Worm (Caenorhabditis elegans): ENCODE results near the gene F59A6.2.

Gene F59A6.2

DNA sequence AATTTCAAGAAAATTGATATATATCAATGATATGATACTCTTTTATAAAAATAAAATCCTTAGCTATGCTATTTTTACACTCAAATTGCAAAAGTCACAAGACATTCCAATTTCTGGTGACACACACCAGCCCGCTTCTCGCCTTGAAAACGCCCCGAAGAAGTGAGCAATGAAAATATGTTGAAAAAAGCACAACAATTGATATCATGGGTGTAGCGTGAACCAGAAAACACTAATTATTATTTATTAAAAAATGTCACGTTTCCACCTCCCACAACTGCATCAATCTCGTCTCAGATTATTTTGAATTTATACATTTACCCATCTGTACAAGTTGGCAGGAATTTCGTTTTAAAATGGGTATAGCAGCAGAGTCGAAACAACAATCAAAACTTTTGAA is 9.7 kb upstream of the F59A6.2 start, which contains the start of gene F59A6.4:
Gene F59A6.4 (plus strand): TSS at position 301 of the 400 bp plus-strand sequence.
- TF ChIP-seq ztf-23 (GFP tag; IDR thresholded peaks at IDR 0.05) (no peak), ref-1 (GFP tag; conservative IDR thresholded peaks at IDR 0.05) (no peak), ztf-29 (GFP tag; IDR thresholded peaks at IDR 0.05) (no peak), med-1 (GFP tag; optimal IDR thresholded peaks at IDR 0.05; ENCODE audit: insufficient read depth) (no peak), flt-1 (GFP tag; IDR thresholded peaks at IDR 0.05) (no peak), T22C8.4 (GFP tag; IDR thresholded peaks at IDR 0.05) (no peak), klf-2 (GFP tag; conservative IDR thresholded peaks at IDR 0.05) (no peak), cog-1 (tag; optimal IDR thresholded peaks at IDR 0.05) (no peak), tab-1 (GFP tag; IDR thresholded peaks at IDR 0.05) (no peak)

DNA sequence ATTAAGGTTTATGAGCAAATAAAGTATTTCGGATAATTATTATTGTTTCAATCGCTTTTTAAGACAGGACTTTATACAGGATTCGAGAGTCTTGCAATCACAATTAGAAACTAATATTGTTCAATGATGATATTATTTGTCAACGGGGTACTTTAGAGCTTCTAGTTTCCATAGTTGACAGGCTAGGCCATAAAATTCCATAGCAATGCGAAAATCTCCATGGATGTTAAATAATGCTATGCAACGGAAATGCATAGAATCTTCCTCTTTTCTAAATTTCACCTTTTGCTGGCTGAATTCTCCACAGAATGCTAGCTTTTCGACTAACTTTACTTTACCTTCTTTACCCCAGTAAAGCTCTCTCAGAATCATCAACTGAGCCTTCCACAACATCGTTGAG is 6.5 kb upstream of the F59A6.2 start, which contains the start of gene F59A6.3:
Gene F59A6.3 (plus strand): TSS at position 301 of the 400 bp plus-strand sequence.
- TF ChIP-seq cog-1 (tag; optimal IDR thresholded peaks at IDR 0.05) (no peak), ztf-29 (GFP tag; IDR thresholded peaks at IDR 0.05) (no peak), ref-1 (GFP tag; conservative IDR thresholded peaks at IDR 0.05) (no peak), ztf-23 (GFP tag; IDR thresholded peaks at IDR 0.05) (no peak), flt-1 (GFP tag; IDR thresholded peaks at IDR 0.05) (no peak), med-1 (GFP tag; optimal IDR thresholded peaks at IDR 0.05; ENCODE audit: insufficient read depth) (no peak), klf-2 (GFP tag; conservative IDR thresholded peaks at IDR 0.05) (no peak)

DNA sequence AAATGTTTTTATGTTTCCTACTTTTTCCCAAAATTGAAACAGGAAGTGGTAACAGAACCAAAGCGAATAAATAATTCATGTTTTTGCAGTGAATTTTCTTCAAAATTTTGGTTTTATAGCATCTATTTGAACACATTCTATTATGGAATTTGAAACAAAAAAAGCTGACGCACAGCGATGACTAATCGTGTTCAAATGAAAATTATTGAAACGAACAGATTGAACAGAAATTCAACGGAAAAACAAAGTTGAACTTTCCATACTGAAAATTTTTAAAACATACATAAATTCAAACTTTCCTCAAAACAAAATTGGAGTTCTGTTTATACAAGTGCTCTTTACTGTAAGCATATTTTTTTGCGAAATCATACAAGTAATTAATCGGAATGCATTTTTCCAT is 2.5 kb upstream of the F59A6.2 start, which contains the start of gene F59A6.12:
Gene F59A6.12 (minus strand): TSS at position 101 of the 400 bp plus-strand sequence.
- no peak for TF ChIP-seq ref-1 (GFP tag; conservative IDR thresholded peaks at IDR 0.05)
- TF ChIP-seq T22C8.4 (GFP tag; IDR thresholded peaks at IDR 0.05) = no peak
- TF ChIP-seq cog-1 (tag; optimal IDR thresholded peaks at IDR 0.05) = no peak
- TF ChIP-seq ztf-23 (GFP tag; IDR thresholded peaks at IDR 0.05) = no peak
- TF ChIP-seq klf-2 (GFP tag; conservative IDR thresholded peaks at IDR 0.05) = no peak
- no peak for TF ChIP-seq med-1 (GFP tag; optimal IDR thresholded peaks at IDR 0.05; ENCODE audit: insufficient read depth)
- TF ChIP-seq tab-1 (GFP tag; IDR thresholded peaks at IDR 0.05) = no peak
- TF ChIP-seq ztf-29 (GFP tag; IDR thresholded peaks at IDR 0.05) = no peak
- no peak for TF ChIP-seq flt-1 (GFP tag; IDR thresholded peaks at IDR 0.05)

DNA sequence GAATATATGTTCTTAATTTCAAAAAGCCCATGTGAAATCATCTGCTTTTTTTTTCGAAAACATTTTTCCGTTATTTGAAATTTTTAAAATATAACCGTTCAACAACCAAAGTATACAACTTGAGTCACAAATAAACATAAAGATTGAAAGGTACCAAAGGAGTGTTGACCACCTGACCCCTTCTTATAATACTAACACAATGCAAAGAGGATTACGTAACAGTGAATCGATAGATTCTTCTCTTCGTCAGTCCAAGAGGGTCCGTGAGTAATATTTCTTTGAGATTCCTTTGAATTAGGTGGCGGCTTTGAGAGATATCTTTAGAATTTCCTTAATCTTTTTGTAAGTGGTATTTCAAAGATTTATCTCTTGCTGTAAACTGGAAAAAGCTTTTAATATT is 1.6 kb downstream of the F59A6.2 start:
- TF ChIP-seq cog-1 (tag; optimal IDR thresholded peaks at IDR 0.05) = no peak
- TF ChIP-seq ztf-23 (GFP tag; IDR thresholded peaks at IDR 0.05) = no peak
- TF ChIP-seq ref-1 (GFP tag; conservative IDR thresholded peaks at IDR 0.05) = no peak
- TF ChIP-seq med-1 (GFP tag; optimal IDR thresholded peaks at IDR 0.05; ENCODE audit: insufficient read depth) = no peak
- no peak for TF ChIP-seq T22C8.4 (GFP tag; IDR thresholded peaks at IDR 0.05)
- TF ChIP-seq tab-1 (GFP tag; IDR thresholded peaks at IDR 0.05) = no peak
- TF ChIP-seq flt-1 (GFP tag; IDR thresholded peaks at IDR 0.05) = no peak
- TF ChIP-seq ztf-29 (GFP tag; IDR thresholded peaks at IDR 0.05) = no peak
- no peak for TF ChIP-seq klf-2 (GFP tag; conservative IDR thresholded peaks at IDR 0.05)

DNA sequence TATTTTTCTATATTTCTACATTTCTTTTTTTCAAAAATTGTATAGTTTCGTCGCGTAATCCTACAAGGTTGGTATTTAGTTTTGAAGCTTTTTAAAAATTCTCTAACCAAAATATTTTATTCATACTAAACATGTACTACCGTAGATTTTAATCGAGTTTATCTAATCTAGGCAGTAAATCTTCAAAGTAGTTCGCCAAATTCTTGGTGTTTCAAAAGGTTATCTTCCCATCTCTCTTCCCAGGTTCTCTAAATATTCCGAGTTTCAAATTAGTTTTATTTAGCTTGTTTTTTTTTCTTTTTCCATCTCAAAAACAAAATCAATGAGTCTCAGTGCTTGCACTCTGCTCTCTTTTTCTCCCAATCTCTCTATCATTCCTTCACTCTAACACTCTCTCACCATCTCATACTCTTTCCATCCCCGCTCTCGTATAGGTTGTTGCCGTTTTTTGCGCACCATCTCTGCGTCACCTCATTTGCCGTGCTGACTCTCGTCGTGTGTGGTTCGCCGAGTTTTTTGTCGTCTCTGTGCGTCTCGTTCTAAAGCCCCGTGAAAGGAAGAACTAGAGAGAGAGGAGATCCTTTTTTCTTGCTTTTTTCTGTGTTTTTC is 2.6 kb downstream of the F59A6.2 start:
- no peak for TF ChIP-seq ztf-23 (GFP tag; IDR thresholded peaks at IDR 0.05)
- TF ChIP-seq tab-1 (GFP tag; IDR thresholded peaks at IDR 0.05) = no peak
- TF ChIP-seq ztf-29 (GFP tag; IDR thresholded peaks at IDR 0.05) = 0 out of 2 replicates have a peak, but pooled peaks have one; percentile 19

DNA sequence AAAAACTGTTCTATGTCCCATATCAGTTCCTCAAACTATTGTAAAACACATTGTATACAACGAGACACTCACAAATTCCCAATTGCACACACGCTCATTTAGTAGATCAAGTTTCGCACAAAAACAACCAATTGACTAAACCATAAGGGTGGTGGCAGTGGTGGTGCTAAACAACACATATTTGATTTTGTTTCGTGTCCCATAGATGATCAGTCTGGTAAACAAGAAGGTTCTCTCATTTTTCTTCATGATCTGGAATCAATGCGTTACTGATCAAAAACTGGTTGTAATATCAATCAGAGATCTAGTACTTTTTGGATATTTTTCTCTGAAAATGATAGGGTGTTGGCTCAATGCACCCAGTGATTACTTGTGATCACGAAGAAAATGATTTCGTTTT is 4.1 kb downstream of the F59A6.2 start:
- TF ChIP-seq ztf-29 (GFP tag; IDR thresholded peaks at IDR 0.05) (no peak), T22C8.4 (GFP tag; IDR thresholded peaks at IDR 0.05) (no peak), cog-1 (tag; optimal IDR thresholded peaks at IDR 0.05) (no peak), med-1 (GFP tag; optimal IDR thresholded peaks at IDR 0.05; ENCODE audit: insufficient read depth) (no peak), ref-1 (GFP tag; conservative IDR thresholded peaks at IDR 0.05) (no peak), flt-1 (GFP tag; IDR thresholded peaks at IDR 0.05) (no peak), ztf-23 (GFP tag; IDR thresholded peaks at IDR 0.05) (no peak), klf-2 (GFP tag; conservative IDR thresholded peaks at IDR 0.05) (no peak), tab-1 (GFP tag; IDR thresholded peaks at IDR 0.05) (no peak)

DNA sequence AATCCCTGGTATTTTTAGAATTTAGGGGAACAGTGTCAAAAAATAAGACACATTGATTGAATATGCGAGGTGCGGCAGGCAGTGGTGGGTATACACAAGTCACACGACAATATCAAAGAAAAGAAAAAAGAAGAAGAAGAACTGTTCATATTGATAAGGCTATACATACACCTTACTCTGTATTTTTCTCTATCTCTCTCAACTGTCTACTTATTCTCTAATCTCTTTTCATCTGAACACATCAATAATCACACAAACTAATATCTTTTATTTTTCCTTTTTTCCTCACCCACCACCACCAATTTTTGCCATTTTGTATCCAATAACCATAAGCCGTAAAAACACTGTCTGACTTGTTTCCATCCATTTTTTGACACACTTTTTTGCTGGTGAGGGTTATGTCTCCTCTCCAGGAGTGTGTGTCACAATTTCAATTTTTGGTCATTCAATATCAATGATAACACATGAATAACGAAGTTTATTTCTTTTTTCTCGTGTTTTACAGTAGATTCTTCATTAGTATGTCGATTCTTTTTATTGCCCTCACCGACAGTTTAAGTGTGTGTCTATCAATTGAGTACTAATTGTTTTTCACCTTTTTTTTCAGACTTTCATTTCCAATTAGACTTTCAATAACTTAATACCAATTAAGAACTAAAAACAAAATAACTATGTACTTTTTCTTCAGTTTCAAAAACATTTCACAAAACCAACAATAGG is 5.0 kb downstream of the F59A6.2 start:
- no peak for TF ChIP-seq T22C8.4 (GFP tag; IDR thresholded peaks at IDR 0.05)
- TF ChIP-seq flt-1 (GFP tag; IDR thresholded peaks at IDR 0.05) = no peak
- TF ChIP-seq ztf-29 (GFP tag; IDR thresholded peaks at IDR 0.05) = no peak
- TF ChIP-seq ztf-23 (GFP tag; IDR thresholded peaks at IDR 0.05) = no peak
- no peak for TF ChIP-seq med-1 (GFP tag; optimal IDR thresholded peaks at IDR 0.05; ENCODE audit: insufficient read depth)
- TF ChIP-seq cog-1 (tag; optimal IDR thresholded peaks at IDR 0.05) = no peak
- TF ChIP-seq ref-1 (GFP tag; conservative IDR thresholded peaks at IDR 0.05) = no peak
- no peak for TF ChIP-seq klf-2 (GFP tag; conservative IDR thresholded peaks at IDR 0.05)
- TF ChIP-seq tab-1 (GFP tag; IDR thresholded peaks at IDR 0.05) = no peak

DNA sequence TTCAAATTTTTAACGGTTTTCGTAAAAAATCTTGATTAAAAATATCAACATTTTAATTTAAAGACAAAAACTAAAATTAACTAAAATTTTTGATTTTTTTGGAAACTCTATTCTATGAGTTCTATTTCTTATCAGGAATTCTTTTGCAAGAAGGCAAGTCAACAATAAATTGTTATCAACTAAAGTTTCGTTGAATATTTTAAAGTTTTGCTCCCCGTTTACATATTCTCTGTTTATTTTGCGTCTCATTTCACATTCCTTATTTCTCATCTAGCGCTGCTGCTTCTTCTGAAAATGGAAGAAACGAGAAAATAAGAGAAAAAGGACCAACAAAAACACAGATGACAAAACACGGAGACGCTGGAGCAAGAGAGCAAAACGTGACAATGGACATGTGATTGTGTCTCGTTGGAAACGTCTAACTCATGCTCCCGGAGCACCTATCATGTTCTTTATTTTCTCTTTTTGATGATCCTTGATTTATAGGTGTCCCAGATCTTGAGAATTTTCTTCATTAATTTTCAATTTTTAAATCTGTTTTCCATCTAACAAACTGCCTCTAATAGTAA is 6.1 kb downstream of the F59A6.2 start:
- TF ChIP-seq T22C8.4 (GFP tag; IDR thresholded peaks at IDR 0.05) = no peak
- TF ChIP-seq ztf-29 (GFP tag; IDR thresholded peaks at IDR 0.05) = no peak
- TF ChIP-seq med-1 (GFP tag; optimal IDR thresholded peaks at IDR 0.05; ENCODE audit: insufficient read depth) = no peak

DNA sequence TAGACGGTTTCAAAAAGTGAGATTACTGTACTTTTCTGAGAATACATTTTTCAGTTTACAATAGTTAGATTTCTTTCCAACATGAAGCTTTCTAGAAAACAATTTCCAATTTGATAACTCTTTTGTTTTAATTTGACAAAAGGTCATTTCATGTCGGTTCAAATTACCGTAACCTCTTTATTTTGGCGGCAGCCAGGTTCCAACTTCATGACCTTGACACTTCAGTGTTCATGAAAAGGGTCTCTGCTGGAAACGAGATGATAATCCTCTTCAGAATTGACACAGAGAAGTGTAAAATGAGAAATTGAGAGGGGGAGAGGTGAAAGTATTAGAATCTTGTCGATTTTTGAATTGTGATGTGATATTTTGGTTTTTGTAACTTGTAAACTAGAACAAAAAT is 7.0 kb downstream of the F59A6.2 start:
- no peak for TF ChIP-seq ref-1 (GFP tag; conservative IDR thresholded peaks at IDR 0.05)
- TF ChIP-seq ztf-29 (GFP tag; IDR thresholded peaks at IDR 0.05) = no peak
- TF ChIP-seq klf-2 (GFP tag; conservative IDR thresholded peaks at IDR 0.05) = no peak
- TF ChIP-seq flt-1 (GFP tag; IDR thresholded peaks at IDR 0.05) = no peak
- no peak for TF ChIP-seq tab-1 (GFP tag; IDR thresholded peaks at IDR 0.05)
- no peak for TF ChIP-seq med-1 (GFP tag; optimal IDR thresholded peaks at IDR 0.05; ENCODE audit: insufficient read depth)
